Worm (Caenorhabditis elegans): ENCODE measurements around the gene gcy-6.

- TF ChIP-seq hmg-20 (GFP tag; IDR thresholded peaks at IDR 0.05) (no peak), ets-4 (GFP tag; optimal IDR thresholded peaks at IDR 0.05) (no peak), ceh-100 (GFP tag; IDR thresholded peaks at IDR 0.05) (no peak), dpl-1 (GFP tag; optimal IDR thresholded peaks at IDR 0.05) (no peak), efl-1 (GFP tag; optimal IDR thresholded peaks at IDR 0.05) (no peak), unc-62 (GFP tag; optimal IDR thresholded peaks at IDR 0.05) (no peak), F52B5.7 (tag; optimal IDR thresholded peaks at IDR 0.05) (no peak), lin-35 (GFP tag; optimal IDR thresholded peaks at IDR 0.05) (no peak), nfya-1 (tag; optimal IDR thresholded peaks at IDR 0.05; ENCODE audit: borderline replicate concordance, insufficient read depth) (no peak), ztf-3 (GFP tag; optimal IDR thresholded peaks at IDR 0.05) (no peak)
These were observed 3.4 kb upstream of the gcy-6 start, which contains the start of gene asps-1 for ce11 chrV:10317294-10317693.

Data from whole organism, young adult.